Worm (Caenorhabditis elegans): Measurements from ENCODE around the gene T27D12.6.

DNA sequence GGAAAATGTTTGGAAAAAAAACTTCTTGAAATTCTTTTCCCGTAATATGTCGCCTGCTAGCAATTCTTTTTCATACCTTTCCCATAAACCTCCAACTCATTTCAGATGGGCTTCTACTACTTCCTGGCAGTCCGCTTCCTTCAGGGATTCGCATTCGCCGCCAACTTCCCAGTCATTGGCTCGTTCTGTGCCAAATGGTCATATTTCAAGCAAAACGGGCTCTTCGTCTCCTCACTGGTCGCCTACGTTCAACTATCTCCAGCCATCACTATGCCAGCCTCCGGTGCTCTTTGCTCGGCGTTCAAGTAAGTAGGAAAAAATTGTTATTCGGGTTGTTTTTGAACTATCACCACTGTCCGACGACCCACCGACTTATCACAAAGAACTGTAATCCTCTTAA, 8.8 kb downstream of the T27D12.6 start:
- TF ChIP-seq flt-1 (GFP tag; IDR thresholded peaks at IDR 0.05) (no peak), cog-1 (tag; optimal IDR thresholded peaks at IDR 0.05) (no peak), klf-2 (GFP tag; conservative IDR thresholded peaks at IDR 0.05) (no peak), ref-1 (GFP tag; conservative IDR thresholded peaks at IDR 0.05) (no peak), ztf-29 (GFP tag; IDR thresholded peaks at IDR 0.05) (no peak), ztf-23 (GFP tag; IDR thresholded peaks at IDR 0.05) (no peak), med-1 (GFP tag; optimal IDR thresholded peaks at IDR 0.05; ENCODE audit: insufficient read depth) (no peak), T22C8.4 (GFP tag; IDR thresholded peaks at IDR 0.05) (no peak)

All from whole organism, midembryonic.